Fruit fly (Drosophila melanogaster): Measurements from ENCODE around the gene CG44422.
A peak's percentile ranks its signal among the peaks of the same experiment; 100 is the strongest.

Gene CG44422

dm6 chrX:11338973-11339867 lies 36.6 kb upstream of the CG44422 start (continued):
- TF ChIP-seq CG13624 (GFP tag; optimal IDR thresholded peaks at IDR 0.05) (peak; percentile 58), ATbp (GFP tag; optimal IDR thresholded peaks at IDR 0.05) (no peak), Lim3 (GFP tag; IDR thresholded peaks at IDR 0.05) (no peak), ham (GFP tag; IDR thresholded peaks at IDR 0.05) (no peak), al (GFP tag; IDR thresholded peaks at IDR 0.05) (peak; percentile 49), Dad (GFP tag; optimal IDR thresholded peaks at IDR 0.05) (no peak), sens (GFP tag) (peak; percentile 88), CG34422 (GFP tag; IDR thresholded peaks at IDR 0.05) (0 out of 3 replicates have a peak, but pooled peaks have one; percentile 34), Dip2 (GFP tag; IDR thresholded peaks at IDR 0.05) (no peak), luna (GFP tag; optimal IDR thresholded peaks at IDR 0.05) (no peak), CG11093 (GFP tag; IDR thresholded peaks at IDR 0.05) (no peak), CG8089 (GFP tag; optimal IDR thresholded peaks at IDR 0.05) (peak; percentile 19), CG10209 (GFP tag; optimal IDR thresholded peaks at IDR 0.05) (no peak), hbn (GFP tag; IDR thresholded peaks at IDR 0.05; ENCODE audit: partially characterized antibody) (peak; percentile 82), hb (GFP tag; IDR thresholded peaks at IDR 0.05; ENCODE audit: partially characterized antibody) (peak; percentile 81), CG12299 (tag; optimal IDR thresholded peaks at IDR 0.05) (no peak), ase (GFP tag; IDR thresholded peaks at IDR 0.05) (no peak), pnt (GFP tag; optimal IDR thresholded peaks at IDR 0.05) (peak; percentile 28), Mad (GFP tag; optimal IDR thresholded peaks at IDR 0.05) (no peak), CG7556 (GFP tag; optimal IDR thresholded peaks at IDR 0.05) (no peak), CG8765 (GFP tag; IDR thresholded peaks at IDR 0.05) (no peak), CG3847 (GFP tag; IDR thresholded peaks at IDR 0.05) (peak; percentile 72), Hsf (GFP tag; optimal IDR thresholded peaks at IDR 0.05) (peak; percentile 61), CoRest (tag; optimal IDR thresholded peaks at IDR 0.05) (peak; percentile 62), Fer1 (GFP tag; optimal IDR thresholded peaks at IDR 0.05) (no peak), zf30C (GFP tag; optimal IDR thresholded peaks at IDR 0.05) (no peak), grn (GFP tag; optimal IDR thresholded peaks at IDR 0.05) (no peak), Sry-β (GFP tag; optimal IDR thresholded peaks at IDR 0.05) (peak; percentile 94), wek (GFP tag; optimal IDR thresholded peaks at IDR 0.05) (no peak), nau (GFP tag; optimal IDR thresholded peaks at IDR 0.05) (no peak), eyg (GFP tag; optimal IDR thresholded peaks at IDR 0.05) (no peak), Chrac-16 (GFP tag; optimal IDR thresholded peaks at IDR 0.05) (peak; percentile 47), prd (optimal IDR thresholded peaks at IDR 0.05) (no peak), prd (GFP tag; IDR thresholded peaks at IDR 0.05) (0 out of 3 replicates have a peak, but pooled peaks have one; percentile 20), CG32772 (GFP tag; IDR thresholded peaks at IDR 0.05) (peak; percentile 33; the same call in 1 of the 2 replicates), Sox102F (GFP tag; optimal IDR thresholded peaks at IDR 0.05) (peak; percentile 18), Opbp (GFP tag; IDR thresholded peaks at IDR 0.05; ENCODE audit: partially characterized antibody) (peak; percentile 91), Dll (GFP tag; IDR thresholded peaks at IDR 0.05; ENCODE audit: partially characterized antibody) (peak; percentile 92), tgo (GFP tag; IDR thresholded peaks at IDR 0.05) (no peak), pfk (GFP tag; optimal IDR thresholded peaks at IDR 0.05) (no peak), CG10147 (GFP tag; optimal IDR thresholded peaks at IDR 0.05) (peak; percentile 41), croc (GFP tag; conservative IDR thresholded peaks at IDR 0.05) (no peak), CG15601 (tag; optimal IDR thresholded peaks at IDR 0.05) (peak; percentile 36), CG8924 (tag; optimal IDR thresholded peaks at IDR 0.05) (peak; percentile 81), CG4820 (GFP tag; optimal IDR thresholded peaks at IDR 0.05) (no peak), CG8388 (GFP tag; optimal IDR thresholded peaks at IDR 0.05) (no peak), lmd (GFP tag; IDR thresholded peaks at IDR 0.05) (peak; percentile 35; the same call in 1 of the 2 replicates), dan (GFP tag; IDR thresholded peaks at IDR 0.05) (no peak), gce (GFP tag; IDR thresholded peaks at IDR 0.05) (no peak)
